Fruit fly (Drosophila melanogaster) whole organism, prepupa: Measurements from ENCODE around the gene PGRP-SA.

Source experiments
- Blimp-1 ChIP-seq: fragments of 200-800 bp; sonication (Bioruptor generic); optimal IDR thresholded peaks from 3 replicates; lab custom pipeline; 2017; ENCODE audit warnings: missing biosample characterization, missing genetic modification characterization, mild to moderate bottlenecking, moderate library complexity, missing genetic modification reagents
- CG10669 ChIP-seq: fragments of 200-800 bp; sonication (Bioruptor generic); optimal IDR thresholded peaks from 3 replicates; lab custom pipeline; 2018; ENCODE audit warnings: missing biosample characterization, mild to moderate bottlenecking, missing genetic modification characterization, moderate library complexity
- CG11762 ChIP-seq: fragments of 200-800 bp; sonication (Bioruptor generic); optimal IDR thresholded peaks from 3 replicates; lab custom pipeline; 2016; ENCODE audit warnings: missing biosample characterization, missing genetic modification characterization; ENCODE audit not compliant: insufficient read depth
- CG15336 ChIP-seq: fragments of 200-800 bp; sonication (Bioruptor generic); IDR thresholded peaks from 2 replicates; pipeline ENCODE4 v1.3.6; 2022; ENCODE audit warnings: missing biosample characterization, missing genetic modification characterization
- CG16779 ChIP-seq: fragments of 200-800 bp; sonication (Bioruptor generic); optimal IDR thresholded peaks from 3 replicates; lab custom pipeline; 2017; ENCODE audit warnings: missing biosample characterization, mild to moderate bottlenecking, missing genetic modification characterization
- CG31627 ChIP-seq: fragments of 200-800 bp; sonication (Bioruptor generic); optimal IDR thresholded peaks from 3 replicates; lab custom pipeline; 2016; ENCODE audit warnings: missing biosample characterization, missing genetic modification characterization
- CG32006 ChIP-seq: fragments of 200-800 bp; sonication (Bioruptor generic); optimal IDR thresholded peaks from 3 replicates; lab custom pipeline; 2017; ENCODE audit warnings: missing biosample characterization, mild to moderate bottlenecking, missing genetic modification characterization
- CG3919 ChIP-seq: fragments of 200-800 bp; sonication (Bioruptor generic); optimal IDR thresholded peaks from 3 replicates; lab custom pipeline; 2016; ENCODE audit warnings: missing biosample characterization, missing genetic modification characterization
- CG4318 ChIP-seq: fragments of 200-800 bp; sonication (Bioruptor generic); optimal IDR thresholded peaks from 3 replicates; lab custom pipeline; 2017; ENCODE audit warnings: missing biosample characterization, mild to moderate bottlenecking, missing genetic modification characterization
- CG6163 ChIP-seq: fragments of 200-800 bp; sonication (Bioruptor generic); IDR thresholded peaks from 3 replicates; pipeline ENCODE4 v1.3.6; 2022; ENCODE audit warnings: missing biosample characterization, missing genetic modification characterization
- CG6276 ChIP-seq: fragments of 200-800 bp; sonication (Bioruptor generic); optimal IDR thresholded peaks from 2 replicates; lab custom pipeline; 2017; ENCODE audit warnings: missing biosample characterization, mild to moderate bottlenecking, missing genetic modification characterization
- CG6808 ChIP-seq: fragments of 200-800 bp; sonication (Bioruptor generic); optimal IDR thresholded peaks from 3 replicates; lab custom pipeline; 2017; ENCODE audit warnings: missing biosample characterization, missing genetic modification characterization, mild to moderate bottlenecking, moderate library complexity, missing genetic modification reagents
- CG6854 ChIP-seq: fragments of 200-800 bp; sonication (Bioruptor generic); optimal IDR thresholded peaks from 2 replicates; lab custom pipeline; 2017; ENCODE audit warnings: missing biosample characterization, mild to moderate bottlenecking, missing genetic modification characterization
- CG7368 ChIP-seq: fragments of 200-800 bp; sonication (Bioruptor generic); optimal IDR thresholded peaks from 3 replicates; lab custom pipeline; 2016; ENCODE audit warnings: missing biosample characterization, missing genetic modification characterization
- CG8119 ChIP-seq: fragments of 200-800 bp; sonication (Bioruptor generic); IDR thresholded peaks from 3 replicates; pipeline ENCODE4 v1.3.6; 2022; ENCODE audit warnings: missing biosample characterization, missing genetic modification characterization
- CG8319 ChIP-seq: fragments of 200-800 bp; sonication (Bioruptor generic); optimal IDR thresholded peaks from 3 replicates; lab custom pipeline; 2016; ENCODE audit warnings: missing biosample characterization, missing genetic modification characterization
- CG9139 ChIP-seq: fragments of 200-800 bp; sonication (Bioruptor generic); optimal IDR thresholded peaks from 3 replicates; lab custom pipeline; 2017; ENCODE audit warnings: missing biosample characterization, mild to moderate bottlenecking, missing genetic modification characterization
- Eip75B ChIP-seq: fragments of 200-800 bp; sonication (Bioruptor generic); optimal IDR thresholded peaks from 3 replicates; lab custom pipeline; 2016; ENCODE audit warnings: missing biosample characterization, missing genetic modification characterization
- Eip78C ChIP-seq: fragments of 200-800 bp; sonication (Bioruptor generic); peaks from one replicate; lab custom pipeline; 2016; ENCODE audit warnings: missing biosample characterization, missing genetic modification characterization
- Eip93F ChIP-seq: fragments of 200-800 bp; sonication (Bioruptor generic); optimal IDR thresholded peaks from 2 replicates; lab custom pipeline; 2016; ENCODE audit warnings: missing biosample characterization, mild to moderate bottlenecking, missing genetic modification characterization
- Ets21C ChIP-seq: fragments of 200-800 bp; sonication (Bioruptor generic); optimal IDR thresholded peaks from 3 replicates; lab custom pipeline; 2016; ENCODE audit warnings: missing biosample characterization, missing genetic modification characterization
- Ets96B ChIP-seq: fragments of 200-800 bp; optimal IDR thresholded peaks from 2 replicates; lab custom pipeline; 2019; ENCODE audit warnings: missing biosample characterization, mild to moderate bottlenecking, missing genetic modification characterization, moderate library complexity
- Gug ChIP-seq: fragments of 200-800 bp; sonication (Bioruptor generic); IDR thresholded peaks from 2 replicates; pipeline ENCODE4 v1.3.6; 2022; ENCODE audit warnings: missing biosample characterization, missing genetic modification characterization
- Hr39 ChIP-seq: fragments of 200-800 bp; sonication (Bioruptor generic); optimal IDR thresholded peaks from 2 replicates; lab custom pipeline; 2016; ENCODE audit warnings: missing biosample characterization, missing genetic modification characterization
- Lpt ChIP-seq: fragments of 200-800 bp; sonication (Bioruptor generic); optimal IDR thresholded peaks from 3 replicates; lab custom pipeline; 2016; ENCODE audit warnings: missing biosample characterization, missing genetic modification characterization
- Met ChIP-seq: fragments of 200-800 bp; sonication (Bioruptor generic); optimal IDR thresholded peaks from 3 replicates; lab custom pipeline; 2016; ENCODE audit warnings: missing biosample characterization, missing genetic modification characterization
- Sox102F ChIP-seq: fragments of 200-800 bp; sonication (Bioruptor generic); optimal IDR thresholded peaks from 2 replicates; lab custom pipeline; 2016; ENCODE audit warnings: missing biosample characterization, mild to moderate bottlenecking, missing genetic modification characterization
- Sox14 ChIP-seq: fragments of 200-800 bp; sonication (Bioruptor generic); optimal IDR thresholded peaks from 3 replicates; lab custom pipeline; 2016; ENCODE audit warnings: missing biosample characterization, missing genetic modification characterization
- dac ChIP-seq: fragments of 200-800 bp; sonication (Bioruptor generic); optimal IDR thresholded peaks from 2 replicates; lab custom pipeline; 2017; ENCODE audit warnings: missing biosample characterization, mild to moderate bottlenecking, missing genetic modification characterization
- eg ChIP-seq: fragments of 200-800 bp; sonication (Bioruptor generic); IDR thresholded peaks from 3 replicates; pipeline ENCODE4 v1.3.6; 2022; ENCODE audit warnings: missing biosample characterization, missing genetic modification characterization
- esn ChIP-seq: fragments of 200-800 bp; sonication (Bioruptor generic); optimal IDR thresholded peaks from 2 replicates; lab custom pipeline; 2016; ENCODE audit warnings: missing biosample characterization, mild to moderate bottlenecking, missing genetic modification characterization, moderate library complexity
- fd85E ChIP-seq: fragments of 200-800 bp; sonication (Bioruptor generic); optimal IDR thresholded peaks from 3 replicates; lab custom pipeline; 2016; ENCODE audit warnings: missing biosample characterization, missing genetic modification characterization
- fkh ChIP-seq: fragments of 200-800 bp; sonication (Bioruptor generic); optimal IDR thresholded peaks from 3 replicates; lab custom pipeline; 2017; ENCODE audit warnings: missing biosample characterization, mild to moderate bottlenecking, missing genetic modification characterization, moderate library complexity
- pdm3 ChIP-seq: fragments of 200-800 bp; sonication (Bioruptor generic); optimal IDR thresholded peaks from 3 replicates; lab custom pipeline; 2016; ENCODE audit warnings: missing biosample characterization, missing genetic modification characterization
- salr ChIP-seq, 2 experiments: fragments of 200-800 bp; sonication (Bioruptor generic); optimal IDR thresholded peaks; 3 replicates each; lab custom pipeline; 2016 to 2018; ENCODE audit warnings: missing biosample characterization in 2 of 2, missing genetic modification characterization in 2 of 2, mild to moderate bottlenecking in 1 of 2
- ss ChIP-seq, 2 experiments: fragments of 200-800 bp; sonication (Bioruptor generic); optimal IDR thresholded peaks; 2 replicates in 1 of 2; 3 replicates in 1 of 2; lab custom pipeline; 2017 to 2018; ENCODE audit warnings: mild to moderate bottlenecking in 2 of 2, missing biosample characterization in 2 of 2, missing genetic modification characterization in 2 of 2, moderate library complexity in 1 of 2
- svp ChIP-seq: fragments of 200-800 bp; sonication (Bioruptor generic); peaks from one replicate; lab custom pipeline; 2016; ENCODE audit warnings: missing biosample characterization, missing genetic modification characterization
- topi ChIP-seq: fragments of 200-800 bp; sonication (Bioruptor generic); optimal IDR thresholded peaks from 3 replicates; lab custom pipeline; 2016; ENCODE audit warnings: missing biosample characterization, missing genetic modification characterization

PGRP-SA gene

DNA sequence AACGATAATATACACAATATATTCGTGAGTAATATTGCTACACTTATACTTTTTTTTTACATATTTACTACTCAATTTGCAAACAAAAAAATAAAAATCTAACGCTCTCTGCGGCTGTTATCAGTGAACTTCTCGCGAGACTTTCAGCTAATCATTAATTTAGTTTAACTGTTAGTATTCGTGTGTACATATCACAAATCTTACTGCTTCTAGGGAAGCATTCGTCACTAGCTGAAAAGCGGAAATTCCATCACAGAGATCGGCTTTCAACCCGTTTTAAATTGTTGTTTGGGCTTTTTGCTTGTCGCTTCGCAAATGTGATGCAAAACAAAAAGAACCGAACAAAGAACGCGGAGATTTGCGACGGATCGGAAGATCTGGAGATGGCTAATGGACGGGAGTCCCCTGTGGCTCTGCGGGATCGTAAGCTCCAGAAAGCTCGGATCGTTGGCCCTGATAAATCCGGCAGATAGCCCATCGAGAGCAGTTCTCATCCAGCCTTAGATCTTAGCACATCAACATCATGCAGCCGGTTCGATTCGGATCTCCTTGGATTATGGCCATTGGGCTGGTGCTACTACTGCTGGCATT lies at the start of gene PGRP-SA:
Gene PGRP-SA, plus strand, starts transcription at position 194 of the 591 bp plus-strand sequence.
- no peak for TF ChIP-seq Ets21C
- TF ChIP-seq salr (GFP tag; optimal IDR thresholded peaks at IDR 0.05; lab: Kevin White, UChicago): no peak
- TF ChIP-seq Sox14 (GFP tag; lab: Kevin White, UChicago): peak; percentile 33
- 0 out of 3 replicates have a peak, but pooled peaks have one; percentile 27 for TF ChIP-seq CG8119 (GFP tag; lab: Robert Waterston, UW)
- TF ChIP-seq svp (GFP tag; lab: Kevin White, UChicago): peak; percentile 66
- TF ChIP-seq CG8319 (GFP tag; lab: Kevin White, UChicago): no peak
- peak; percentile 51 for TF ChIP-seq Eip78C
- no peak for TF ChIP-seq CG6276
- peak; percentile 1 for TF ChIP-seq CG10669 (GFP tag; lab: Kevin White, UChicago)
- no peak for TF ChIP-seq CG9139 (GFP tag; lab: Kevin White, UChicago)
- TF ChIP-seq Gug: no peak

DNA sequence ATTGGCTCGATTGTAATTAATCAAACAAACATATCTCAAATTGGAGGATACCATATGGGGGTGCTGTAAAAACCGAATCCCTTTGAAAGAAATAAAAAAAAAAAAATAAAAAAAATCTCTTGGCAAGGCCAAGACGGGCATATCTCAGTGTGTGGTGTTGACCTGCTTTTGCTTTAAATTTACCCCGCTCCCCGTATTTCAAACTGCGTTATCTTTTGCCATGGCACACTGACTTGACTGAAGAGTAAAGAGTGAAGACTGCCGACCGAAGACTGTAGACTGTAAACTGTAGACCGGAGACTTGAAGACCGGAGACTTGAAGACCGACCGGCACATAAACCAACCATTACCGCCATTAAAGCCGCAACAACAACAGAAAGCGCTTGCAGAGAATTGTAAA lies 49.5 kb upstream of the PGRP-SA start:
- TF ChIP-seq CG7368 (GFP tag; lab: Kevin White, UChicago) (no peak), CG8119 (GFP tag; lab: Robert Waterston, UW) (no peak), topi (GFP tag; lab: Kevin White, UChicago) (no peak), Eip78C (peak; percentile 59)

DNA sequence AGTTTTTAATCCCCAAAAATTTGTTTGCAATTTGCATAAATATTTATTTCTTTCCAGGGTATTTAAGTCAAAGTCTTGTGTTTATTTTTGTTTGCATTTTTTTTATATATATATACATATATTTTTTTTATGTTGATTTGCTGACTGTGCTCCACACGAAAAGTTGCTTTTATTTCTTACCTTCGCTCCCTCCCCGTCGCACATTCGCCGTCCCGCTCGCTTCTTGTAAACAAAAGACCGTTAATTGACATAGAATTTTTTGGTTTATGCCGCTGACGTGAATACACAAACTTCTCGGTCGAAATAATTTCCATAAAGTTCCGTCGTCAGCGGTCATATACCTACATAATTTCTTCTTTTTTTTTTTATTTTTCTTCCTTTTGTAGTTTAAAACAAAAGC lies 48.6 kb upstream of the PGRP-SA start:
- TF ChIP-seq CG8119 (GFP tag; lab: Robert Waterston, UW) (no peak), fkh (GFP tag; lab: Kevin White, UChicago) (peak; percentile 56)
- TF ChIP-seq, all 60 proteins: peak for 1

DNA sequence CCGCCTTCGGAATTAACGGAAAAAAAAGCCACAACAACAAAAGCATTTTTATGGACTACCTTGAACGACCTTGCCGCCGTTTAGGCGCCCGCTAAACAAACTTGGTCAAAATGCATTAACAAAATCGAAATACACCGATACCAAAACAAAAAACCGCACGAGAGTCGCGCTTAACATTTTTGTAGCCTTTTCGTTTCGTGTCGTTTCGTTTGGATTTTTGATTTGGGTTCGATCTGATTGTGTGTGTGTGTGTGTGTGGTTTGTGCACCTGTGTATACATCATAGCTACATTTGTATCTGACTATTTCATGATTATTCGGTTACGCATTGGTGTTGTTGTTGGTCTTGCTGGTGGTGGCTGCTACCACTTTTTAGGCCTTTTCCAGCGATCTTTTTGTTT lies 45.9 kb upstream of the PGRP-SA start:
- no peak for TF ChIP-seq CG32006 (GFP tag; lab: Kevin White, UChicago)
- no peak for TF ChIP-seq Blimp-1 (GFP tag; lab: Kevin White, UChicago)
- no peak for TF ChIP-seq fkh (GFP tag; lab: Kevin White, UChicago)
- no peak for TF ChIP-seq Eip93F
- no peak for TF ChIP-seq Hr39
- no peak for TF ChIP-seq Lpt
- TF ChIP-seq esn (GFP tag; lab: Kevin White, UChicago): no peak

DNA sequence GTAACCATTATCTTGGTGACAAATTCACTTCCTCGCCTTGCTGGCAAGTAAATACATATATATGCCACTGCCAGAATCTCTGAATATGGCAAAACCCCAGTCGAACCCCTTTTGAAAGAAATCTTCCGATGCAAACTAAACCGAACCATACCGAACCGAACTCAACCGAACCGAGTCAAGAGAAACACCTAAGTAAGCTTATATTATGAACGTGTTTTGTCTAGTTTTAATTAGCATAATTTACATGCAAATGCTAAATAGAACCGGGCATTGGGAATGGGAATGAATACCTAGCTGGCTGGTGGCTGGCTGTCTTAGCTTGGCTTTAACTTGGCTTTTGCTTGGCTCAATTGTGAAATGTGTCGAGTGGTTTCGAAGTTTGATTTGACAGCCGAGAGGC lies 44.1 kb upstream of the PGRP-SA start:
- TF ChIP-seq Lpt: no peak
- no peak for TF ChIP-seq Eip78C
- TF ChIP-seq CG4318 (GFP tag; lab: Kevin White, UChicago): no peak
- no peak for TF ChIP-seq Ets21C
- no peak for TF ChIP-seq CG11762 (GFP tag; lab: Kevin White, UChicago)

DNA sequence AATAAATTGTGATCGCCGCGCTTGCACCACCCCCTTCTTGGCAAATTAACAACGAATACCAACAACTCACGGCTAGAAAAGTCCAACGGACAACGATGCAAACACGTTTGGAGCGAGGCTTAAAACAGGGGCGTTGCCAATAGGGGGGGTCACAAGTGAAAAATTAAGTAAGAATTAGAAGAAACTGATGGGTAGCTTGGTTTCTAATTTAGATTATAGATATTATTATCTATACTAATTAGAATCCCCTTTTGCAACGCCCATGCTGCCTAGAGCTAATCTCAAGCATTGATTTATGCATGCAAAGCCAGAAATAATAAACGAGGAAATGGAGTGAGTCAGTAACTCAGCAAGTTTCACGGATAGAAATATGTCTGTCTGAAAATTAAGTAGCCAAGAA lies 43.0 kb upstream of the PGRP-SA start:
- TF ChIP-seq CG15336 (peak; percentile 92), CG31627 (GFP tag; lab: Kevin White, UChicago) (no peak), Eip75B (GFP tag; lab: Kevin White, UChicago) (peak; percentile 24), esn (GFP tag; lab: Kevin White, UChicago) (no peak), Met (GFP tag; lab: Kevin White, UChicago) (no peak), CG32006 (GFP tag; lab: Kevin White, UChicago) (peak; percentile 88), salr (GFP tag; optimal IDR thresholded peaks at IDR 0.05; lab: Kevin White, UChicago) (peak in 1 of 2 experiments; percentile 53), Ets21C (no peak), Sox102F (GFP tag; lab: Kevin White, UChicago) (no peak), CG16779 (tag; lab: Kevin White, UChicago) (peak; percentile 41), Gug (peak; percentile 89), Ets96B (tag; lab: Kevin White, UChicago) (peak; percentile 33), Eip78C (peak; percentile 74), pdm3 (peak; percentile 61), Lpt (peak; percentile 80), fd85E (GFP tag; lab: Kevin White, UChicago) (no peak), CG10669 (GFP tag; lab: Kevin White, UChicago) (peak; percentile 36), CG6808 (GFP tag; lab: Kevin White, UChicago) (no peak), dac (GFP tag; lab: Kevin White, UChicago) (peak; percentile 80), ss (GFP tag; optimal IDR thresholded peaks at IDR 0.05; lab: Kevin White, UChicago) (no peak), CG6854 (GFP tag; lab: Kevin White, UChicago) (no peak), CG6163 (GFP tag; lab: Robert Waterston, UW) (peak; percentile 91), Sox14 (GFP tag; lab: Kevin White, UChicago) (peak; percentile 24), CG7368 (GFP tag; lab: Kevin White, UChicago) (peak; percentile 21), topi (GFP tag; lab: Kevin White, UChicago) (no peak), eg (peak; percentile 96), CG8119 (GFP tag; lab: Robert Waterston, UW) (peak; percentile 90), CG3919 (GFP tag; lab: Kevin White, UChicago) (peak; percentile 60), svp (GFP tag; lab: Kevin White, UChicago) (no peak), Hr39 (no peak), CG4318 (GFP tag; lab: Kevin White, UChicago) (peak; percentile 80)
